Worm (Caenorhabditis elegans) whole organism, L4 larva: ENCODE results near the gene B0432.14.

Source experiments
- T26A8.4 ChIP-seq: fragments of 200-800 bp; sonication (Bioruptor generic); IDR thresholded peaks from 2 replicates; pipeline ENCODE4 v1.3.6; 2022; ENCODE audit warnings: missing genetic modification characterization, missing compliant biosample characterization
- ama-1 ChIP-seq: fragments of 150-350 bp; optimal IDR thresholded peaks from 2 replicates; lab custom pipeline; 2014; ENCODE audit warnings: inconsistent platforms, mixed read lengths
- dpl-1 ChIP-seq: fragments of 150-350 bp; optimal IDR thresholded peaks from 2 replicates; lab custom pipeline; 2014; ENCODE audit warnings: missing biosample characterization, missing genetic modification reagents, missing genetic modification characterization
- fkh-10 ChIP-seq: fragments of 150-350 bp; optimal IDR thresholded peaks from 2 replicates; lab custom pipeline; 2014; ENCODE audit warnings: missing biosample characterization, missing genetic modification reagents, missing genetic modification characterization
- fos-1 ChIP-seq: fragments of 150-350 bp; optimal IDR thresholded peaks from 2 replicates; lab custom pipeline; 2014; ENCODE audit warnings: missing biosample characterization, missing genetic modification characterization
- lin-38 ChIP-seq: fragments of 200-800 bp; sonication (Bioruptor generic); IDR thresholded peaks from 2 replicates; pipeline ENCODE4 v1.3.6; 2022; ENCODE audit warnings: missing genetic modification reagents, missing genetic modification characterization, missing compliant biosample characterization
- lir-3 ChIP-seq: sonication (generic microtip); optimal IDR thresholded peaks from 2 replicates; lab custom pipeline; 2016; ENCODE audit warnings: mild to moderate bottlenecking, missing genetic modification characterization, missing compliant biosample characterization
- pqm-1 ChIP-seq: sonication (generic microtip); optimal IDR thresholded peaks from 2 replicates; lab custom pipeline; 2017; ENCODE audit warnings: missing biosample characterization, missing genetic modification characterization
- zfp-3 ChIP-seq: fragments of 200-800 bp; sonication (Bioruptor generic); conservative IDR thresholded peaks from 2 replicates; pipeline ENCODE4 v1.3.6; 2022; ENCODE audit warnings: missing genetic modification reagents, missing genetic modification characterization, missing compliant biosample characterization

DNA sequence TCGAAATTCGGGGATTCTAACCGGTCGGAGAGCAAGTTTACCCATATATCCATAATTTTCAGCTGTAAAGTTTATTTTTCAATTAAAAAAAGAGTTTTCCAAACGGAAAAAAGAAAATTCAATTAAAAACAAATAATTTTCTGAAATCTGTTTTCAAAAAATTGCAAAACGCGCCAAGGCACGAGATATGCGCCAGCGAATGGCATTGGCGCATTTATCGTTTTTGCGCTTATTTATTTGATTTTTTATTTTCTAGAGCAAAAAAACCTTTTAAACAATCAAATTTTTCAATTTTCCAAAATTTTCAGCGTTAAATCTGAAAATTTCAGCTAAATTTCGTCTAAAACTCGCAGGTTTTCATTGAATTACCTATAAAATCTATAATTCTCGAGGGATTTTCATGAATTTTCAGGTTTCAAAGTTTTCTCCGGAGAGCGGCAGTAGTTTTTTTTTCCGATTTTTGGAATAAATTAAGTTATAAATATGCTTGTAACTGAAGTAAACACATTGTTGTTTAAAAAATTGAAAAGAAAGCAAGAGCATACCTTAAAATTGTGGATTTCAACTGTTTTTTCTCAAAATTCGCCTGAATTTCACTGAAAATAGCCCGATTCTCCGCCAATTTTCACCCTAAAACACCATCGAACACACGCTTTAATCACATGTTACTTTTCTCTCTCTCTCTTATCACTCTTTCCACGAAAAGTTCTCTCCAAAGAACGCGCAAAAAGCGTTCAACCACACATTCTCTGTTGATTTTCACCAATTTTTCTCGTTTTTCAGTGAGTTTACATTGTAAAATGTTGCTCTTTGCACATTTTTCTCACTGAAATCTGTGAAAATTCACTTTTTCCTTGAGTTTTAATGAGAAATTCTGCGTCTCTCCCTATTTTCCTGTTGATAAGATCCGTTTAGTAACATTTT is 21.7 kb downstream of the B0432.14 start, which contains the start of gene B0432.10:
- TF ChIP-seq lir-3 (tag; lab: Kevin White, UChicago), result no peak
- TF ChIP-seq pqm-1 (tag; lab: Kevin White, UChicago), result peak; percentile 19
- no peak for TF ChIP-seq fkh-10 (GFP tag; lab: Kevin White, UChicago)
- TF ChIP-seq ama-1, result no peak
- no peak for TF ChIP-seq zfp-3 (GFP tag; lab: Robert Waterston, UW)
- TF ChIP-seq lin-38, result peak; percentile 86
- no peak for TF ChIP-seq fos-1 (tag; lab: Kevin White, UChicago)
- TF ChIP-seq dpl-1, result peak; percentile 96
- peak; percentile 69; the same call in 1 of the 2 replicates for TF ChIP-seq T26A8.4 (GFP tag; lab: Robert Waterston, UW)
